Worm (Caenorhabditis elegans): ENCODE data around the gene scav-3.

scav-3 gene

ce11 chrIII:12456801-12457647 is at the start of gene scav-3, which contains the start of gene Y49E10.21:
Gene scav-3, minus strand, starts transcription at chrIII:12456850.
Gene Y49E10.21, plus strand, starts transcription at chrIII:12457597.
- TF ChIP-seq aly-1 (tag; optimal IDR thresholded peaks at IDR 0.05) (no peak), F13C5.2 (tag; optimal IDR thresholded peaks at IDR 0.05) (no peak), ceh-36 (tag; optimal IDR thresholded peaks at IDR 0.05) (no peak), tbx-37 (GFP tag; conservative IDR thresholded peaks at IDR 0.05) (no peak), hnd-1 (tag; optimal IDR thresholded peaks at IDR 0.05) (no peak), ets-7 (tag; optimal IDR thresholded peaks at IDR 0.05) (no peak), ama-1 (optimal IDR thresholded peaks at IDR 0.05) (no peak), scrt-1 (GFP tag; IDR thresholded peaks at IDR 0.05) (no peak), pes-1 (GFP tag; IDR thresholded peaks at IDR 0.05) (no peak)

ce11 chrIII:12499245-12499644 is 42.6 kb upstream of the scav-3 start, which contains the start of gene sql-1:
Gene sql-1, plus strand, starts transcription at chrIII:12499557.
- TF ChIP-seq scrt-1 (GFP tag; IDR thresholded peaks at IDR 0.05) (no peak), ceh-36 (tag; optimal IDR thresholded peaks at IDR 0.05) (no peak), ets-7 (tag; optimal IDR thresholded peaks at IDR 0.05) (no peak), pes-1 (GFP tag; IDR thresholded peaks at IDR 0.05) (no peak), hnd-1 (tag; optimal IDR thresholded peaks at IDR 0.05) (no peak), F13C5.2 (tag; optimal IDR thresholded peaks at IDR 0.05) (no peak), tbx-37 (GFP tag; conservative IDR thresholded peaks at IDR 0.05) (no peak), B0310.2 (tag; optimal IDR thresholded peaks at IDR 0.05) (no peak), hmbx-1 (tag; optimal IDR thresholded peaks at IDR 0.05) (no peak), tra-4 (tag; optimal IDR thresholded peaks at IDR 0.05) (no peak), tbx-11 (GFP tag; IDR thresholded peaks at IDR 0.05) (no peak)

DNA sequence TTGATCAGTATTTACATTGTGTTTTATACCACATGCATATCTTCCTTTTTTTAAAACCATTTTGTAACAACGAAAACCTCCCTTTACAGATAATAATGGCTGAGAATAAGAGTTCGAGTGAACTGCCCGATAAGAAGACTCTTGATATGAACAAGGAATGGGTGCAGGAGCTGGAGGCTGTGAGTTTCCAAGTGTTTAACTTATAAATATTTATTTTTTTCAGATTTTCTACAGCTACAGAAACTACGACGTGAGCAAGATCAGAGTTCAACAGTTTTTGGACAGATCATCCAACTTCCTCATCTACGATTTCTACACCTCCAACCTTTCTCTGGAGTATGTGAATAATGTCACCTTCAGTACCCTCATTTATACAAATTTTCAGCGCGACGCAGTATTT is 39.8 kb upstream of the scav-3 start, which contains the start of gene herd-1:
herd-1 (plus strand) TSS at position 90 of the 400 bp plus-strand sequence.
- no peak for TF ChIP-seq flt-1 (GFP tag; IDR thresholded peaks at IDR 0.05)
- no peak for TF ChIP-seq pes-1 (GFP tag; IDR thresholded peaks at IDR 0.05)
- no peak for TF ChIP-seq scrt-1 (GFP tag; IDR thresholded peaks at IDR 0.05)
- no peak for TF ChIP-seq ceh-13 (GFP tag; optimal IDR thresholded peaks at IDR 0.05)
- TF ChIP-seq B0310.2 (tag; optimal IDR thresholded peaks at IDR 0.05) = no peak
- no peak for TF ChIP-seq ama-1 (optimal IDR thresholded peaks at IDR 0.05)
- no peak for TF ChIP-seq tbx-11 (GFP tag; IDR thresholded peaks at IDR 0.05)
- no peak for TF ChIP-seq hmbx-1 (tag; optimal IDR thresholded peaks at IDR 0.05)
- no peak for TF ChIP-seq tra-4 (tag; optimal IDR thresholded peaks at IDR 0.05)
- TF ChIP-seq sea-1 (GFP tag; conservative IDR thresholded peaks at IDR 0.05) = no peak
- TF ChIP-seq tbx-37 (GFP tag; conservative IDR thresholded peaks at IDR 0.05) = no peak
- TF ChIP-seq aly-1 (tag; optimal IDR thresholded peaks at IDR 0.05) = no peak
- TF ChIP-seq ets-7 (tag; optimal IDR thresholded peaks at IDR 0.05) = no peak
- TF ChIP-seq hnd-1 (tag; optimal IDR thresholded peaks at IDR 0.05) = no peak
- TF ChIP-seq hmg-4 (GFP tag; optimal IDR thresholded peaks at IDR 0.05) = no peak
- TF ChIP-seq ceh-36 (tag; optimal IDR thresholded peaks at IDR 0.05) = no peak

DNA sequence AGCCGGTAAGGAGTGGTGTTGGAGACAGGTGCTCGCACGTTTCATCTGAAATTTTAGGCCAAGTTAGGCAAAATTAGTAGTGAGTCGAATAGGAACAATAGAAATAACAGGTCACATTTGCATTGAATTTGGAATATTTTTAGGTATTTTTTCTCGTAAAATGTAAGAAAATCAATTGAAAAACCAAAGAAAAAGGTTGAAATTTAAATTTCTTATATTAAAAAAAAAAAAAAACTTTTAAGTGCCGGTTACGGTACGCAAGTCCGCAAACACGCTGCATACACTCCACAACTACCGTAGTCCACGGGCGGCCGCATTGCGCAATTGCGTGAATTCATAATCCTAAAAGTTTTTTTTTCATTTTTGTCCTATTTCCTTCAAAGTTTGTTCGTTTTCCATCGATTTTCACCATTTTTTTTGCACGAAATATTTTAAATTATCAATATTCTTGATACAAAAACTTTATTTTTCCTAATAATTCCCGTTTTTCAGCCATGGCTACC is 39.0 kb upstream of the scav-3 start, which contains the start of the genes Y111B2A.1 and Y111B2A.2:
Y111B2A.1 (minus strand) TSS at position 51 of the 503 bp plus-strand sequence.
Y111B2A.2 (plus strand) TSS at position 493 of the 503 bp plus-strand sequence.
- TF ChIP-seq tbx-11 (GFP tag; IDR thresholded peaks at IDR 0.05) (no peak), tra-4 (tag; optimal IDR thresholded peaks at IDR 0.05) (no peak), ets-7 (tag; optimal IDR thresholded peaks at IDR 0.05) (no peak), B0310.2 (tag; optimal IDR thresholded peaks at IDR 0.05) (no peak), hmbx-1 (tag; optimal IDR thresholded peaks at IDR 0.05) (no peak), F13C5.2 (tag; optimal IDR thresholded peaks at IDR 0.05) (no peak), hnd-1 (tag; optimal IDR thresholded peaks at IDR 0.05) (no peak), hmg-4 (GFP tag; optimal IDR thresholded peaks at IDR 0.05) (no peak), ceh-13 (GFP tag; optimal IDR thresholded peaks at IDR 0.05) (no peak), scrt-1 (GFP tag; IDR thresholded peaks at IDR 0.05) (no peak), pes-1 (GFP tag; IDR thresholded peaks at IDR 0.05) (no peak), aly-1 (tag; optimal IDR thresholded peaks at IDR 0.05) (no peak), sea-1 (GFP tag; conservative IDR thresholded peaks at IDR 0.05) (no peak), ama-1 (optimal IDR thresholded peaks at IDR 0.05) (no peak), tbx-37 (GFP tag; conservative IDR thresholded peaks at IDR 0.05) (no peak), ceh-36 (tag; optimal IDR thresholded peaks at IDR 0.05) (no peak), flt-1 (GFP tag; IDR thresholded peaks at IDR 0.05) (no peak)

- TF ChIP-seq sea-1 (GFP tag; conservative IDR thresholded peaks at IDR 0.05) (no peak), ceh-13 (GFP tag; optimal IDR thresholded peaks at IDR 0.05) (no peak), aly-1 (tag; optimal IDR thresholded peaks at IDR 0.05) (no peak), scrt-1 (GFP tag; IDR thresholded peaks at IDR 0.05) (no peak), hmg-4 (GFP tag; optimal IDR thresholded peaks at IDR 0.05) (no peak), tbx-11 (GFP tag; IDR thresholded peaks at IDR 0.05) (no peak), ceh-36 (tag; optimal IDR thresholded peaks at IDR 0.05) (no peak), pes-1 (GFP tag; IDR thresholded peaks at IDR 0.05) (no peak), ets-7 (tag; optimal IDR thresholded peaks at IDR 0.05) (no peak), tra-4 (tag; optimal IDR thresholded peaks at IDR 0.05) (no peak), hnd-1 (tag; optimal IDR thresholded peaks at IDR 0.05) (no peak), tbx-37 (GFP tag; conservative IDR thresholded peaks at IDR 0.05) (no peak), hmbx-1 (tag; optimal IDR thresholded peaks at IDR 0.05) (no peak), ama-1 (optimal IDR thresholded peaks at IDR 0.05) (no peak), flt-1 (GFP tag; IDR thresholded peaks at IDR 0.05) (no peak)
These were observed 35.3 kb upstream of the scav-3 start, which contains the start of gene Y49E10.25 for ce11 chrIII:12491984-12492383. Gene Y49E10.25, minus strand, starts transcription at chrIII:12492084.

- TF ChIP-seq ceh-13 (GFP tag; optimal IDR thresholded peaks at IDR 0.05) (no peak), hnd-1 (tag; optimal IDR thresholded peaks at IDR 0.05) (no peak), scrt-1 (GFP tag; IDR thresholded peaks at IDR 0.05) (no peak), flt-1 (GFP tag; IDR thresholded peaks at IDR 0.05) (no peak), ceh-36 (tag; optimal IDR thresholded peaks at IDR 0.05) (no peak), ets-7 (tag; optimal IDR thresholded peaks at IDR 0.05) (no peak), F13C5.2 (tag; optimal IDR thresholded peaks at IDR 0.05) (no peak), hmbx-1 (tag; optimal IDR thresholded peaks at IDR 0.05) (no peak), B0310.2 (tag; optimal IDR thresholded peaks at IDR 0.05) (no peak), sea-1 (GFP tag; conservative IDR thresholded peaks at IDR 0.05) (no peak), tbx-11 (GFP tag; IDR thresholded peaks at IDR 0.05) (no peak), aly-1 (tag; optimal IDR thresholded peaks at IDR 0.05) (no peak), ama-1 (optimal IDR thresholded peaks at IDR 0.05) (no peak), tbx-37 (GFP tag; conservative IDR thresholded peaks at IDR 0.05) (no peak), tra-4 (tag; optimal IDR thresholded peaks at IDR 0.05) (no peak), pes-1 (GFP tag; IDR thresholded peaks at IDR 0.05) (no peak)
These were observed 27.8 kb upstream of the scav-3 start, which contains the start of gene arrd-16 for ce11 chrIII:12484432-12484831. Gene arrd-16, plus strand, starts transcription at chrIII:12484732.

Data from whole organism, early embryonic.